Worm (Caenorhabditis elegans): ENCODE data around the gene F47B8.3.
A peak's percentile ranks its signal among the peaks of the same experiment; 100 is the strongest.

F47B8.3 gene

ce11 chrV:14347234-14347826 lies 24.5 kb upstream of the F47B8.3 start, which contains the start of gene cept-2:
Gene cept-2, plus strand, starts transcription at chrV:14347766.
- peak; percentile 59 for TF ChIP-seq him-1 (tag; optimal IDR thresholded peaks at IDR 0.05)
- no peak for TF ChIP-seq dao-5 (tag; optimal IDR thresholded peaks at IDR 0.05)
- TF ChIP-seq W03F9.2 (tag; optimal IDR thresholded peaks at IDR 0.05), result peak; percentile 97

ce11 chrV:14341672-14342071 lies 18.9 kb upstream of the F47B8.3 start, which contains the start of gene F47B8.10:
Gene F47B8.10, plus strand, starts transcription at chrV:14341972.
- TF ChIP-seq dao-5 (tag; optimal IDR thresholded peaks at IDR 0.05) (no peak), W03F9.2 (tag; optimal IDR thresholded peaks at IDR 0.05) (no peak), him-1 (tag; optimal IDR thresholded peaks at IDR 0.05) (no peak)

DNA sequence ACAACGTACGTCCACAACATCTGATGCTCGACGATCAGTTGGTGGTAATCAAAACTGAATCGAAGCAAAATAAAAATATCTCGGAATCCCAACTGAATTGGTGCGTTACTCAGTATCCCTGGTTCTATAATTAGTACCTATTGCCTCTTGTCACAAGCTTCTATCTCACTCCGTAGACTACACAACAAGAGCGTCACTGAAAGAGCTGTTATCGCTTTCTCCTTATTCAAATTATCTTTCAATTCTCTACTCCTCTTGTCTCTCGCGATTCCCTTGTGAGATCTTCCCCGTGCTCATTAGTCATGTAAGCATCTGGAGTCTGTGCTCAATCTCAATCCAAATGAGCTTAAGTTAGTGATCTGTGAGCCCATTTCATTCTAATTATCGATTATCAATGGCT lies 13.9 kb upstream of the F47B8.3 start, which contains the start of gene srm-6:
TSS of gene srm-6 (plus strand) at position 301 of the 400 bp plus-strand sequence.
- TF ChIP-seq dao-5 (tag; optimal IDR thresholded peaks at IDR 0.05) (no peak), him-1 (tag; optimal IDR thresholded peaks at IDR 0.05) (no peak), W03F9.2 (tag; optimal IDR thresholded peaks at IDR 0.05) (no peak)

DNA sequence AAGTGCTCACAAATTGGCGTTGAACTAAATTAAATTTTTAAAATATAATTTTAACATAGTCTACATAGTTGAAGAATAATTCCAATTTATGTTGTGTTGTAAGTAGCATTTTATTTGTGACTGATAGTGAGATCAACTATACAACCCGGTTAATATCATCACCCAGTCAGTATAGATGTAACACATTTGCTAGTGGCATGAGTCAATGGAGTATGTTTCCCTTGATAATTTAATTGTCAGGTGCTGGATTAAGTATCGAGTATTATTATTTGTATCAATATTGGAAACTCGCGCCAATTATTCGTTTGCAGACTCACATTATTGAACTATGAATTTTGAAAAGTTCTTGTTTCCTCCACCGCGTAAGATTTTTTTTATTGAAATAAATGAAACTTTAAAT lies 12.1 kb upstream of the F47B8.3 start, which contains the start of gene srm-5:
TSS of gene srm-5 (plus strand) at position 301 of the 400 bp plus-strand sequence.
- TF ChIP-seq W03F9.2 (tag; optimal IDR thresholded peaks at IDR 0.05), result no peak
- TF ChIP-seq him-1 (tag; optimal IDR thresholded peaks at IDR 0.05), result no peak
- no peak for TF ChIP-seq dao-5 (tag; optimal IDR thresholded peaks at IDR 0.05)

DNA sequence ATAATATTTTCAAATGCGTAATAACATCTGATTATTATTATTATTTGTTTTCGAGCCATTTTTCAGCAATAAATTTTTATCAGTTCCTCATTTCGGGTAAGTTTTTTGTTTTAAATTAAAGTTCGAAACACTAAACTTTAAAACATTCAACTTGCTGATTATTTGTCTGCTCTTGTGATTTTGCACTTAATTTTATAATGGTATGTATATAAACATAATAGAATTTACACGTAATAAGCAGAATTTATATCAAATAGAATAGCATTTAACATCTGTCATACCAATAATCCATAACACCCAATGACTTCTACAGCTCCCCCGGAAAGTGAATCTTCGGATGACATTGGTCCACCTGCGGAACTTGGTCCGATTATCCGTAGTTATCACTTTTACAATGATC lies 10.3 kb upstream of the F47B8.3 start, which contains the start of gene srm-4:
TSS of gene srm-4 (plus strand) at position 301 of the 400 bp plus-strand sequence.
- no peak for TF ChIP-seq dao-5 (tag; optimal IDR thresholded peaks at IDR 0.05)
- no peak for TF ChIP-seq W03F9.2 (tag; optimal IDR thresholded peaks at IDR 0.05)
- no peak for TF ChIP-seq him-1 (tag; optimal IDR thresholded peaks at IDR 0.05)

DNA sequence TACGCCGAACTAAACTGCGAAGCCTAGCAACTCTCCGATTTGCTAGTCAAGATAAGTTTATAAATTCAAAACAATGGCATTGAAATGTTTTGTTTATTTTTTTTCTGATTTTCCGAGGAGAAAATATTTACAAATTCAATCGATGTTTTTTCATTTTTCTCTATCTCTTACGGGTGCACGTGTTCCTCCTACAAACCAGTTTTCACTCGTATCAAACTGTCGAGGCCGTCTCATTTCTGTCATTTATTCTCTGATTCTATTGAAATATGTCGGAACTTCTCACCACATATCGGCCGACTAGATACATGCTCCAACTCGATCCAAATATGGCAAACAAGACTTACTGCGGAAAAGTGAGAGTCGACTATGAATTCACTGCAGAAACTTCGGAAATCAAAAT lies 8.7 kb upstream of the F47B8.3 start, which contains the start of gene F47B8.8:
TSS of gene F47B8.8 (plus strand) at position 257 of the 400 bp plus-strand sequence.
- TF ChIP-seq him-1 (tag; optimal IDR thresholded peaks at IDR 0.05), result no peak
- no peak for TF ChIP-seq W03F9.2 (tag; optimal IDR thresholded peaks at IDR 0.05)
- TF ChIP-seq dao-5 (tag; optimal IDR thresholded peaks at IDR 0.05), result no peak

ce11 chrV:14328806-14329205 lies 6.0 kb upstream of the F47B8.3 start, which contains the start of gene pepm-1:
Gene pepm-1, plus strand, starts transcription at chrV:14329106.
- TF ChIP-seq W03F9.2 (tag; optimal IDR thresholded peaks at IDR 0.05) (no peak), him-1 (tag; optimal IDR thresholded peaks at IDR 0.05) (no peak), dao-5 (tag; optimal IDR thresholded peaks at IDR 0.05) (no peak)

ce11 chrV:14327776-14328175 lies 5.0 kb upstream of the F47B8.3 start, which contains the start of gene F47B8.5:
Gene F47B8.5, minus strand, starts transcription at chrV:14327876.
- TF ChIP-seq W03F9.2 (tag; optimal IDR thresholded peaks at IDR 0.05) (no peak), dao-5 (tag; optimal IDR thresholded peaks at IDR 0.05) (no peak), him-1 (tag; optimal IDR thresholded peaks at IDR 0.05) (no peak)

DNA sequence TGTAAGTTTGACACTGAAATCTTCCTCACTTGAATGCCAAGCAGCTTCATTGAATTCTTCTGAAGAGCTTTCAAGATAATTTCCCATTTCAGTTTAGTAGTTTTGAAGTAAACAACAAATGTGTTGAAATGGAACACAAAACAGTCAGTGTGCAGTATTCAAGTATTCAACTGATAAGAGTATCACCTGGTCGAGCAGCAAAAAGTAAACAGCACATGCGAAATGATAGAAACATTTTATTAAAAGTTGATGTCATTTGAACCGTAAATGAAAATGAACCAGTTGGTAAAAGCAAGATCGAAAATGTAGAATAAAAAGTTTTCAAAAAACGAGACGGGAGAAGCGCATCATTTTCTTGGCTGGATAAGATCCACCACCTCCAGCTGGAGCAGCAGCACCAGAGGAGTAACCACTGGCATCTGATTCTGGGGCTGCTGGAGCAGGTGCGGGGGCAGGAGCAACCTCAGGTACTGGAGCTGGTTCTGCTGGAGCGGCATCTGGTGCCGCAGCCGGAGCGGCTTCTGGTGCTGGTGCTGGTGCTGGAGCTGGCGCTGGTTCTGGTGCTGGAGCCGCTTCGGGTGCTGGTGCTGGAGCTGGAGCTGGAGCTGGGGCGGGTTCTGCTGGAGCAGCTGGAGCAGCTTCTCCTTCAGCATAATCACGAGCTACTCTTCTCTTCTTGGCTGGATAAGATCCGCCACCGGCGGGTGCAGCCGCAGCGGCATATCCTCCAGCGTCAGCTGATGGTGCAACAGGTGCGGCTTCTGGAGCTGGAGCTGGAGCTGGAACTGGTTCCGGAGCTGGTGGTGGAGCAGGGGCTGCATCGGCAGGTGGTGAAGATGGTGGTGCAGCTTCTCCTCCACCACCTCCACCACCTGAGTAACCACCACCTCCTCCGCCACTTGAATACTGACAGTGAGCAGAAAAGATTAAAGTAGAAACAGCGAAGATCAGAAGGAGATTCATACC lies 2.0 kb upstream of the F47B8.3 start, which contains the start of the genes F47B8.4 and F47B8.18:
TSS of gene F47B8.4 (minus strand) at position 172 of the 966 bp plus-strand sequence.
TSS of gene F47B8.18 (minus strand) at position 963 of the 966 bp plus-strand sequence.
- TF ChIP-seq W03F9.2 (tag; optimal IDR thresholded peaks at IDR 0.05), result no peak
- no peak for TF ChIP-seq him-1 (tag; optimal IDR thresholded peaks at IDR 0.05)
- TF ChIP-seq dao-5 (tag; optimal IDR thresholded peaks at IDR 0.05), result no peak

DNA sequence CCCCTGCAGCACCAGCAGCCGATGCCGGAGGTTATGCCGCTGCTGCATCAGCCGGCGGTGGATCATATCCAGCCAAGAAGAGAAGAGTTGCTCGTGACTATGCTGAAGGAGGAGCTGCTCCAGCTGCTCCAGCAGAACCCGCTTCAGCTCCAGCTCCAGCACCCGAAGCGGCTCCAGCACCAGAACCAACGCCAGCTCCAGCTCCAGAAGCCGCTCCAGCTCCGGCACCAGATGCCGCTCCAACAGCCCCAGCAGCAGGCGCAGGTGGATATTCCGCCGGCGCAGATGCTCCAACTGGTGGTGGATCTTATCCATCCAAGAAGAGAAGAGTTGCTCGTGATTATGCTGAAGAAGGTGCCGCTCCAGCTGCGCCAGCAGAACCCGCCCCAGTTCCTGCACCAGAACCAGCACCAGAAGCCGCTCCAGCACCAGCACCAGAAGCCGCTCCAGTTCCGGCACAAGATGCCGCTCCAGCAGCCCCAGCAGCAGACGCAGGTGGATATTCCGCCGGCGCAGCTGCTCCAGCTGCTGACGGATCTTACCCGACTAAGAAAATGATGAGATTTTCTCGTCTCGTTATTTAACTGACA lies 2.0 kb downstream of the F47B8.3 start:
- TF ChIP-seq W03F9.2 (tag; optimal IDR thresholded peaks at IDR 0.05), result no peak
- no peak for TF ChIP-seq dao-5 (tag; optimal IDR thresholded peaks at IDR 0.05)
- TF ChIP-seq him-1 (tag; optimal IDR thresholded peaks at IDR 0.05), result no peak

DNA sequence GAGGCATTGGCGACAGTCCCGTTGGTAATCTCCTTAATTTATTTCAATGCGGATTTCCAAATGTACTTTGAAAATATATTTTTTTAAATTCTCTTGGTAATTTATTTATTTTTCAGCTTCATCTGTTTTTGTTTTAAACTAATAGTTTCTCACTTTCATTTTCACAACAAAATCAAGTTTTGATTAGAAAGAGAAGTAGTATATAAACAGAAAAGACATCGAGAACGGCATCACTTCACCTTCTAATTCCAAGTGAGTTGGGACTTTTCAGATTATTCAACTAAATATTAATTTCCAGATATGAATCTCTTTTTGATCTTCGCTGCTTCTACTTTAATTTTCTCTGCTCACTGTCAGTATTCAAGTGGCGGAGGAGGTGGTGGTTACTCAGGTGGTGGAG lies 2.6 kb downstream of the F47B8.3 start, which contains the start of gene F47B8.14:
TSS of gene F47B8.14 (plus strand) at position 301 of the 400 bp plus-strand sequence.
- TF ChIP-seq him-1 (tag; optimal IDR thresholded peaks at IDR 0.05) (no peak), W03F9.2 (tag; optimal IDR thresholded peaks at IDR 0.05) (no peak), dao-5 (tag; optimal IDR thresholded peaks at IDR 0.05) (no peak)

ce11 chrV:14319101-14319781 lies 3.6 kb downstream of the F47B8.3 start, which contains the start of gene F47B8.13:
Gene F47B8.13, minus strand, starts transcription at chrV:14319731.
- TF ChIP-seq him-1 (tag; optimal IDR thresholded peaks at IDR 0.05) (no peak), dao-5 (tag; optimal IDR thresholded peaks at IDR 0.05) (no peak), W03F9.2 (tag; optimal IDR thresholded peaks at IDR 0.05) (no peak)

All from whole organism, L4/young adult.